In the genomic region with DNA sequence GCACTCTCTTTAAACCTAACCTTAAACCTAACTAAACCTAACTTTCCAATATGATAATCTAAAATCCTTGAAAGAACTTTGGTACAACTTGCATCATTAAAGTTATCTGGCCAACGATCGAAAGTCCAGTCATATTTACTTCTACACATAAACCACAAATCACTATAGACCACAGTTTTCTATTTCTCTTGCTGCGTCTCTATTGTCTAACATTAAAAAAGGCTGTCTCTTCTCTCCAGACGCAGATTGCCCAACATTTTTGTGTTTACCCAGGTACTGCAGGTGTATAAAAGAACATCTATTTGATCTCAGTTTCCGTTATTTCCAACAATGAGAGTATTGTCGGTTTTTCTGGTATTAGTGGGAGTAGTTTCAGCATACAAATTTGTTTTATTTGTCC, we compare ENCODE assay signal across 1 worm cellular context.
TF ChIP-seq lines count a peak whose summit lies in the region.

ugt-61 (plus strand) TSS at position 233 of the 400 bp plus-strand sequence.

TF ChIP-seq in whole organism, L1 larva, 84 proteins besides CTCF, POLR2A, EP300 and RAD21 (continued from another document):
- TF ChIP-seq mep-1 (tag; optimal IDR thresholded peaks at IDR 0.05; lab: Kevin White, UChicago) (peak; percentile 13), lin-35 (GFP tag; optimal IDR thresholded peaks at IDR 0.05; lab: Kevin White, UChicago) (peak in 1 of 2 experiments; percentile 15)
